Fruit fly (Drosophila melanogaster) whole organism, wandering third instar larva: ENCODE measurements around the gene CG14400.

Source experiments
- CG32264 ChIP-seq: fragments of 200-800 bp; sonication (Bioruptor generic); optimal IDR thresholded peaks from 2 replicates; lab custom pipeline; 2016; ENCODE audit warnings: missing biosample characterization, missing genetic modification characterization
- CG9705 ChIP-seq: fragments of 200-800 bp; sonication (Bioruptor generic); optimal IDR thresholded peaks from 2 replicates; lab custom pipeline; 2018; ENCODE audit warnings: missing biosample characterization, mild to moderate bottlenecking, missing genetic modification characterization
- CrebA ChIP-seq: fragments of 200-800 bp; sonication (Bioruptor generic); optimal IDR thresholded peaks from 2 replicates; lab custom pipeline; 2016; ENCODE audit warnings: missing biosample characterization, mild to moderate bottlenecking, missing genetic modification characterization, borderline replicate concordance
- Dfd ChIP-seq: fragments of >200 bp; optimal IDR thresholded peaks from 2 replicates; lab custom pipeline; 2017; ENCODE audit warnings: missing biosample characterization, missing genetic modification characterization
- Dif ChIP-seq: fragments of 200-275, 200-300 bp; sonication (Bioruptor generic); optimal IDR thresholded peaks from 2 replicates; lab custom pipeline; 2018; ENCODE audit warnings: missing biosample characterization, missing genetic modification characterization; ENCODE audit not compliant: partially characterized antibody
- GATAd ChIP-seq: sonication (Bioruptor generic); optimal IDR thresholded peaks from 2 replicates; lab custom pipeline; 2016; ENCODE audit warnings: missing biosample characterization, missing genetic modification characterization
- Jra ChIP-seq: sonication (Bioruptor generic); optimal IDR thresholded peaks from 2 replicates; lab custom pipeline; 2016; ENCODE audit warnings: missing biosample characterization, missing genetic modification characterization
- Mio ChIP-seq: sonication (Bioruptor generic); optimal IDR thresholded peaks from 2 replicates; lab custom pipeline; 2016; ENCODE audit warnings: missing biosample characterization, missing genetic modification characterization
- Rel ChIP-seq, 2 experiments: fragments of 200-800 bp; sonication (Bioruptor generic) in 1 of 2; optimal IDR thresholded peaks; 2 replicates in 1 of 2; 3 replicates in 1 of 2; lab custom pipeline; 2016 to 2019; ENCODE audit warnings: mild to moderate bottlenecking in 2 of 2, missing biosample characterization in 2 of 2, missing genetic modification characterization in 2 of 2, moderate library complexity in 1 of 2
- br ChIP-seq: fragments of 200-800 bp; sonication (Bioruptor generic); optimal IDR thresholded peaks from 2 replicates; lab custom pipeline; 2016; ENCODE audit warnings: missing biosample characterization, missing genetic modification characterization
- lola ChIP-seq: fragments of >200 bp; optimal IDR thresholded peaks from 2 replicates; lab custom pipeline; 2017; ENCODE audit warnings: missing biosample characterization, missing genetic modification characterization
- psq ChIP-seq: fragments of 200-800 bp; sonication (Bioruptor generic); optimal IDR thresholded peaks from 3 replicates; lab custom pipeline; 2017; ENCODE audit warnings: missing biosample characterization, mild to moderate bottlenecking, missing genetic modification characterization, moderate library complexity
- sage ChIP-seq: fragments of 200-800 bp; sonication (Bioruptor generic); optimal IDR thresholded peaks from 2 replicates; lab custom pipeline; 2016; ENCODE audit warnings: missing biosample characterization, mild to moderate bottlenecking, missing genetic modification characterization
- usp ChIP-seq: fragments of >200 bp; optimal IDR thresholded peaks from 2 replicates; lab custom pipeline; 2017; ENCODE audit warnings: missing biosample characterization, missing genetic modification characterization

DNA sequence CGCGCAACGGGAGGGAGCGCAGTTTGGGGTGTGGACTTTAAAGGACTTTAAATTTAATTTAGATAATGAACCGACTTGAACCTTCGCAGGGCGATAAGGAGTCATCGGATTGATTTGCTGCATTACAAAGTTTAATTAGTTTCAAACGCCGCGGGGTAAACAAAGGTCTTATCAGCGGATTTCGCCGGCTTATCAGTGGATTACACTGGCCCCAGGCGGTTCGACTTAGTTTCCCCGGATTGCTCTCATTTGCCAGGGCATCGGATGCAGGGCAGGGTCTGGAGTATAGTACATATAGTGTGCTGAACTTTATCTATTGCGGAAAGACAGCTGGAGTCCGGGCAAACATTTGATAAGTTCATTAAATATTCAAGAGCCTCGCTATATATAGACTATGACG lies 20.8 kb upstream of the CG14400 start:
- TF ChIP-seq CrebA (GFP tag; lab: Kevin White, UChicago) = no peak
- no peak for TF ChIP-seq Jra (GFP tag; lab: Kevin White, UChicago)
- TF ChIP-seq Mio (GFP tag; lab: Kevin White, UChicago) = no peak
- no peak for TF ChIP-seq Dif (GFP tag; lab: Kevin White, UChicago)
- no peak for TF ChIP-seq CG32264 (GFP tag; lab: Kevin White, UChicago)
- no peak for TF ChIP-seq psq (GFP tag; lab: Kevin White, UChicago)
- no peak for TF ChIP-seq CG9705 (GFP tag; lab: Kevin White, UChicago)
- TF ChIP-seq usp (GFP tag; lab: Kevin White, UChicago) = no peak
- TF ChIP-seq sage (GFP tag; lab: Kevin White, UChicago) = no peak
- TF ChIP-seq br (GFP tag; lab: Kevin White, UChicago) = no peak
- no peak for TF ChIP-seq Rel (GFP tag; optimal IDR thresholded peaks at IDR 0.05; lab: Kevin White, UChicago)
- no peak for TF ChIP-seq Rel (tag; optimal IDR thresholded peaks at IDR 0.05; lab: Kevin White, UChicago)
- TF ChIP-seq Dfd (GFP tag; lab: Kevin White, UChicago) = no peak
- no peak for TF ChIP-seq GATAd (GFP tag; lab: Kevin White, UChicago)
- no peak for TF ChIP-seq lola
